Worm (Caenorhabditis elegans) whole organism, L4 larva: Measurements from ENCODE around the gene F53G2.3.

ENCODE experiments used
- D1046.2 ChIP-seq: fragments of 200-800 bp; sonication (Bioruptor generic); IDR thresholded peaks from 2 replicates; pipeline ENCODE4 v1.3.6; 2022; ENCODE audit warnings: missing genetic modification characterization, missing compliant biosample characterization
- F10B5.3 ChIP-seq: sonication (generic microtip); optimal IDR thresholded peaks from 2 replicates; lab custom pipeline; 2016; ENCODE audit warnings: mild to moderate bottlenecking, missing genetic modification characterization, missing compliant biosample characterization
- F44E2.7 ChIP-seq: fragments of 200-800 bp; sonication (Bioruptor generic); IDR thresholded peaks from 2 replicates; pipeline ENCODE4 v2.1.2; 2022; ENCODE audit warnings: missing genetic modification characterization, missing compliant biosample characterization
- R02D3.7 ChIP-seq: fragments of 150-350 bp; sonication (generic microtip); optimal IDR thresholded peaks from 3 replicates; lab custom pipeline; 2014; ENCODE audit warnings: missing biosample characterization, missing genetic modification characterization
- T26A8.4 ChIP-seq: fragments of 200-800 bp; sonication (Bioruptor generic); IDR thresholded peaks from 2 replicates; pipeline ENCODE4 v1.3.6; 2022; ENCODE audit warnings: missing genetic modification characterization, missing compliant biosample characterization
- Y75B8A.6 ChIP-seq: fragments of 200-800 bp; sonication (Bioruptor generic); IDR thresholded peaks from 2 replicates; pipeline ENCODE4 v1.3.6; 2022; ENCODE audit warnings: missing genetic modification reagents, missing genetic modification characterization, missing compliant biosample characterization
- ZK337.2 ChIP-seq: fragments of 200-800 bp; sonication (Bioruptor generic); IDR thresholded peaks from 2 replicates; pipeline ENCODE4 v1.3.6; 2022; ENCODE audit warnings: missing genetic modification reagents, missing genetic modification characterization, missing compliant biosample characterization
- ZK546.5 ChIP-seq, 2 experiments: sonication (generic microtip); optimal IDR thresholded peaks; 2 replicates each; lab custom pipeline; 2017; ENCODE audit warnings: missing biosample characterization in 2 of 2, missing genetic modification characterization in 2 of 2
- attf-4 ChIP-seq: sonication (generic microtip); optimal IDR thresholded peaks from 3 replicates; lab custom pipeline; 2017; ENCODE audit warnings: missing biosample characterization, missing genetic modification characterization
- ceh-28 ChIP-seq: fragments of 150-350 bp; optimal IDR thresholded peaks from 2 replicates; lab custom pipeline; 2014; ENCODE audit warnings: missing biosample characterization, missing genetic modification reagents, missing genetic modification characterization
- ceh-44 ChIP-seq: fragments of 200-800 bp; sonication (Bioruptor generic); IDR thresholded peaks from 2 replicates; pipeline ENCODE4 v1.3.6; 2022; ENCODE audit warnings: missing genetic modification reagents, missing genetic modification characterization, missing compliant biosample characterization
- ceh-62 ChIP-seq: sonication (generic microtip); optimal IDR thresholded peaks from 2 replicates; lab custom pipeline; 2017; ENCODE audit warnings: missing biosample characterization, missing genetic modification characterization
- cey-2 ChIP-seq: sonication (generic microtip); optimal IDR thresholded peaks from 3 replicates; lab custom pipeline; 2017; ENCODE audit warnings: missing genetic modification characterization, mild to moderate bottlenecking, missing compliant biosample characterization, antibody characterized with exemption, borderline replicate concordance; ENCODE audit not compliant: insufficient read depth
- daf-8 ChIP-seq: fragments of 200-800 bp; sonication (Bioruptor generic); IDR thresholded peaks from 2 replicates; pipeline ENCODE4 v1.3.6; 2022; ENCODE audit warnings: missing genetic modification characterization, missing compliant biosample characterization
- dmd-6 ChIP-seq: fragments of 200-800 bp; sonication (Bioruptor generic); IDR thresholded peaks from 2 replicates; pipeline ENCODE4 v1.3.6; 2022; ENCODE audit warnings: missing genetic modification reagents, missing genetic modification characterization, missing compliant biosample characterization
- dmd-8 ChIP-seq: fragments of 200-800 bp; sonication (Bioruptor generic); IDR thresholded peaks from 2 replicates; pipeline ENCODE4 v1.3.6; 2022; ENCODE audit warnings: missing genetic modification characterization, missing compliant biosample characterization
- dpl-1 ChIP-seq: fragments of 150-350 bp; optimal IDR thresholded peaks from 2 replicates; lab custom pipeline; 2014; ENCODE audit warnings: missing biosample characterization, missing genetic modification reagents, missing genetic modification characterization
- dve-1 ChIP-seq: sonication (generic microtip); optimal IDR thresholded peaks from 2 replicates; lab custom pipeline; 2017; ENCODE audit warnings: antibody characterized with exemption, mild to moderate bottlenecking, missing genetic modification characterization, missing compliant biosample characterization; ENCODE audit not compliant: insufficient read depth
- egl-27 ChIP-seq: sonication (generic microtip); optimal IDR thresholded peaks from 3 replicates; lab custom pipeline; 2017; ENCODE audit warnings: missing biosample characterization, missing genetic modification reagents, missing genetic modification characterization
- egl-43 ChIP-seq: fragments of 200-800 bp; sonication (Bioruptor generic); IDR thresholded peaks from 2 replicates; pipeline ENCODE4 v1.3.6; 2022; ENCODE audit warnings: missing genetic modification reagents, missing genetic modification characterization, missing compliant biosample characterization
- fkh-10 ChIP-seq: fragments of 150-350 bp; optimal IDR thresholded peaks from 2 replicates; lab custom pipeline; 2014; ENCODE audit warnings: missing biosample characterization, missing genetic modification reagents, missing genetic modification characterization
- fos-1 ChIP-seq: fragments of 150-350 bp; optimal IDR thresholded peaks from 2 replicates; lab custom pipeline; 2014; ENCODE audit warnings: missing biosample characterization, missing genetic modification characterization
- hlh-11 ChIP-seq: fragments of 200-800 bp; sonication (Bioruptor generic); optimal IDR thresholded peaks from 2 replicates; lab custom pipeline; 2018; ENCODE audit warnings: mild to moderate bottlenecking, missing genetic modification characterization, missing compliant biosample characterization
- hlh-30 ChIP-seq: sonication (generic microtip); optimal IDR thresholded peaks from 2 replicates; lab custom pipeline; 2017; ENCODE audit warnings: antibody characterized with exemption, mild to moderate bottlenecking, missing genetic modification characterization, missing compliant biosample characterization; ENCODE audit not compliant: insufficient read depth
- jun-1 ChIP-seq: fragments of 150-350 bp; optimal IDR thresholded peaks from 2 replicates; lab custom pipeline; 2014; ENCODE audit warnings: missing biosample characterization, missing genetic modification reagents, missing genetic modification characterization
- lin-1 ChIP-seq: fragments of 200-800 bp; sonication (Bioruptor generic); IDR thresholded peaks from 2 replicates; pipeline ENCODE4 v1.3.6; 2022; ENCODE audit warnings: missing genetic modification reagents, missing genetic modification characterization, missing compliant biosample characterization
- lin-15B ChIP-seq: fragments of 150-350 bp; sonication (generic microtip); optimal IDR thresholded peaks from 3 replicates; lab custom pipeline; 2014; ENCODE audit warnings: missing biosample characterization, missing genetic modification characterization
- lin-29 ChIP-seq: fragments of 200-800 bp; sonication (Bioruptor generic); IDR thresholded peaks from 2 replicates; pipeline ENCODE4 v1.3.6; 2022; ENCODE audit warnings: missing genetic modification reagents, missing genetic modification characterization, missing compliant biosample characterization
- lsy-2 ChIP-seq, 2 experiments: fragments of 150-350 bp in 1 of 2; sonication (generic microtip) in 1 of 2; optimal IDR thresholded peaks; 2 replicates each; lab custom pipeline; 2014 to 2017; ENCODE audit warnings: missing biosample characterization in 2 of 2, missing genetic modification characterization in 2 of 2
- madf-5 ChIP-seq, 2 experiments: fragments of 200-800 bp; sonication (Bioruptor generic); IDR thresholded peaks; 2 replicates each; pipeline ENCODE4 v1.3.6; 2022; ENCODE audit warnings: missing compliant biosample characterization in 2 of 2, missing genetic modification characterization in 2 of 2
- mdt-29 ChIP-seq: fragments of 200-800 bp; sonication (Bioruptor generic); IDR thresholded peaks from 2 replicates; pipeline ENCODE4 v1.3.6; 2022; ENCODE audit warnings: missing genetic modification reagents, missing genetic modification characterization, missing compliant biosample characterization
- mes-2 ChIP-seq: sonication (generic microtip); optimal IDR thresholded peaks from 2 replicates; lab custom pipeline; 2016; ENCODE audit warnings: missing genotype, mild to moderate bottlenecking, missing genetic modification characterization, missing compliant biosample characterization; ENCODE audit not compliant: poor library complexity, severe bottlenecking
- mxl-2 ChIP-seq: fragments of 200-800 bp; sonication (Bioruptor generic); conservative IDR thresholded peaks from 2 replicates; pipeline ENCODE4 v1.3.6; 2022; ENCODE audit warnings: missing genetic modification reagents, missing genetic modification characterization, missing compliant biosample characterization
- mxl-3 ChIP-seq: fragments of 200-800 bp; sonication (Bioruptor generic); optimal IDR thresholded peaks from 2 replicates; lab custom pipeline; 2018; ENCODE audit warnings: mild to moderate bottlenecking, missing genetic modification characterization, missing compliant biosample characterization
- nhr-111 ChIP-seq: fragments of 200-800 bp; sonication (Bioruptor generic); optimal IDR thresholded peaks from 2 replicates; lab custom pipeline; 2018; ENCODE audit warnings: mild to moderate bottlenecking, missing genetic modification characterization, missing compliant biosample characterization
- nhr-237 ChIP-seq: sonication (generic microtip); optimal IDR thresholded peaks from 2 replicates; lab custom pipeline; 2017; ENCODE audit warnings: missing biosample characterization, missing genetic modification characterization
- nhr-28 ChIP-seq: fragments of 150-350 bp; optimal IDR thresholded peaks from 2 replicates; lab custom pipeline; 2014; ENCODE audit warnings: missing biosample characterization, missing genetic modification characterization
- nhr-48 ChIP-seq: sonication (generic microtip); optimal IDR thresholded peaks from 2 replicates; lab custom pipeline; 2016; ENCODE audit warnings: mild to moderate bottlenecking, missing genetic modification characterization, missing compliant biosample characterization
- pqm-1 ChIP-seq: sonication (generic microtip); optimal IDR thresholded peaks from 2 replicates; lab custom pipeline; 2017; ENCODE audit warnings: missing biosample characterization, missing genetic modification characterization
- saeg-2 ChIP-seq: fragments of 200-800 bp; sonication (Bioruptor generic); IDR thresholded peaks from 2 replicates; pipeline ENCODE4 v1.3.6; 2022; ENCODE audit warnings: missing genetic modification reagents, missing genetic modification characterization, missing compliant biosample characterization
- sdz-12 ChIP-seq: fragments of 200-800 bp; sonication (Bioruptor generic); optimal IDR thresholded peaks from 2 replicates; lab custom pipeline; 2018; ENCODE audit warnings: mild to moderate bottlenecking, missing genetic modification characterization, missing compliant biosample characterization
- skn-1 ChIP-seq: fragments of 150-350 bp; optimal IDR thresholded peaks from 2 replicates; lab custom pipeline; 2014; ENCODE audit warnings: missing biosample characterization, missing genetic modification characterization
- snpc-4 ChIP-seq: fragments of 150-350 bp; optimal IDR thresholded peaks from 2 replicates; lab custom pipeline; 2014; ENCODE audit warnings: missing biosample characterization, missing genetic modification characterization
- spr-1 ChIP-seq: sonication (generic microtip); optimal IDR thresholded peaks from 2 replicates; lab custom pipeline; 2016; ENCODE audit warnings: mild to moderate bottlenecking, missing genetic modification characterization, missing compliant biosample characterization
- spr-3 ChIP-seq: fragments of 200-800 bp; sonication (Bioruptor generic); optimal IDR thresholded peaks from 2 replicates; lab custom pipeline; 2018; ENCODE audit warnings: mild to moderate bottlenecking, missing genetic modification characterization, missing compliant biosample characterization
- tra-1 ChIP-seq: fragments of 200-800 bp; sonication (Bioruptor generic); IDR thresholded peaks from 2 replicates; pipeline ENCODE4 v1.3.6; 2022; ENCODE audit warnings: missing genetic modification reagents, missing genetic modification characterization, missing compliant biosample characterization
- unc-62 ChIP-seq, 3 experiments: fragments of 150-350 bp in 1 of 3; sonication (generic microtip); optimal IDR thresholded peaks in 2 of 3; peaks in 1 of 3; 1 replicate in 1 of 3; 2 replicates in 2 of 3; lab custom pipeline; 2014 to 2017; ENCODE audit warnings: missing biosample characterization in 3 of 3, missing genetic modification characterization in 3 of 3, missing genetic modification reagents in 3 of 3, missing genotype in 1 of 3
- vab-7 ChIP-seq: fragments of 200-800 bp; sonication (Bioruptor generic); IDR thresholded peaks from 2 replicates; pipeline ENCODE4 v1.3.6; 2022; ENCODE audit warnings: missing genetic modification reagents, missing genetic modification characterization, missing compliant biosample characterization
- zag-1 ChIP-seq: fragments of 150-350 bp; optimal IDR thresholded peaks from 2 replicates; lab custom pipeline; 2014; ENCODE audit warnings: missing biosample characterization, missing genetic modification characterization
- zfp-2 ChIP-seq: sonication (generic microtip); optimal IDR thresholded peaks from 2 replicates; lab custom pipeline; 2016; ENCODE audit warnings: mild to moderate bottlenecking, missing genetic modification characterization, missing compliant biosample characterization
- zfp-3 ChIP-seq: fragments of 200-800 bp; sonication (Bioruptor generic); conservative IDR thresholded peaks from 2 replicates; pipeline ENCODE4 v1.3.6; 2022; ENCODE audit warnings: missing genetic modification reagents, missing genetic modification characterization, missing compliant biosample characterization

The F53G2.3 gene

ce11 chrII:2450990-2451389 is 29.2 kb upstream of the F53G2.3 start (continued):
- TF ChIP-seq dmd-8 (GFP tag; lab: Robert Waterston, UW) (no peak), cey-2 (no peak), lsy-2 (tag; optimal IDR thresholded peaks at IDR 0.05; lab: Kevin White, UChicago) (peak in 1 of 2 experiments; percentile 36), attf-4 (no peak), mes-2 (tag; lab: Kevin White, UChicago) (peak; percentile 93), snpc-4 (tag; lab: Kevin White, UChicago) (no peak), ZK546.5 (tag; optimal IDR thresholded peaks at IDR 0.05; lab: Kevin White, UChicago) (no peak), dmd-6 (peak; percentile 47), lin-15B (no peak), pqm-1 (tag; lab: Kevin White, UChicago) (no peak), zfp-3 (GFP tag; lab: Robert Waterston, UW) (peak; percentile 48; the same call in 1 of the 2 replicates), Y75B8A.6 (no peak), nhr-111 (GFP tag; lab: Kevin White, UChicago) (no peak), madf-5 (GFP tag; IDR thresholded peaks at IDR 0.05; lab: Robert Waterston, UW) (no peak), fos-1 (tag; lab: Kevin White, UChicago) (no peak), dpl-1 (GFP tag; lab: Kevin White, UChicago) (peak; percentile 88), zag-1 (tag; lab: Kevin White, UChicago) (no peak), T26A8.4 (GFP tag; lab: Robert Waterston, UW) (no peak), egl-43 (GFP tag; lab: Robert Waterston, UW) (no peak), nhr-28 (tag; lab: Kevin White, UChicago) (no peak), sdz-12 (GFP tag; lab: Kevin White, UChicago) (no peak), nhr-48 (no peak), hlh-11 (tag; lab: Kevin White, UChicago) (peak; percentile 36), R02D3.7 (tag; lab: Kevin White, UChicago) (no peak), jun-1 (no peak), unc-62 (GFP tag; optimal IDR thresholded peaks at IDR 0.05 in 1 of 2; lab: Kevin White, UChicago) (no peak), unc-62 (tag; optimal IDR thresholded peaks at IDR 0.05; lab: Kevin White, UChicago) (no peak), F10B5.3 (tag; lab: Kevin White, UChicago) (no peak), dve-1 (peak; percentile 1), daf-8 (no peak), saeg-2 (GFP tag; lab: Robert Waterston, UW) (no peak), ceh-28 (tag; lab: Kevin White, UChicago) (no peak), mxl-2 (GFP tag; lab: Robert Waterston, UW) (no peak), nhr-237 (tag; lab: Kevin White, UChicago) (no peak), mdt-29 (0 out of 2 replicates have a peak, but pooled peaks have one; percentile 18), lin-1 (GFP tag; lab: Robert Waterston, UW) (no peak), fkh-10 (no peak), D1046.2 (GFP tag; lab: Robert Waterston, UW) (peak; percentile 54; the same call in 1 of the 2 replicates), ceh-44 (peak; percentile 80), tra-1 (GFP tag; lab: Robert Waterston, UW) (no peak), egl-27 (tag; lab: Kevin White, UChicago) (no peak), lin-29 (no peak), vab-7 (0 out of 2 replicates have a peak, but pooled peaks have one; percentile 25)
- TF ChIP-seq, all 104 proteins: peak for 24

ce11 chrII:2452492-2452891 is 27.7 kb upstream of the F53G2.3 start:
- TF ChIP-seq F44E2.7 (no peak), F10B5.3 (tag; lab: Kevin White, UChicago) (no peak), lin-15B (no peak), lsy-2 (tag; optimal IDR thresholded peaks at IDR 0.05; lab: Kevin White, UChicago) (peak in 1 of 2 experiments; percentile 5), hlh-11 (tag; lab: Kevin White, UChicago) (peak; percentile 31), skn-1 (tag; lab: Kevin White, UChicago) (no peak), mxl-3 (GFP tag; lab: Kevin White, UChicago) (peak; percentile 31), fkh-10 (no peak), R02D3.7 (tag; lab: Kevin White, UChicago) (no peak), egl-27 (tag; lab: Kevin White, UChicago) (no peak), Y75B8A.6 (0 out of 2 replicates have a peak, but pooled peaks have one; percentile 49), hlh-30 (peak; percentile 6), ZK337.2 (no peak), spr-3 (GFP tag; lab: Kevin White, UChicago) (no peak), zfp-2 (tag; lab: Kevin White, UChicago) (no peak), nhr-28 (tag; lab: Kevin White, UChicago) (peak; percentile 69), spr-1 (tag; lab: Kevin White, UChicago) (no peak), ceh-62 (tag; lab: Kevin White, UChicago) (no peak), nhr-48 (no peak)
